Comparison of ENCODE assay signal across 5 worm cellular contexts in genomic region chrII:11153080-11153479, ce11.
TF ChIP-seq lines count a peak whose summit lies in the region.

No protein-coding gene starts in this region.

TF ChIP-seq in whole organism, L1 larva, 84 proteins besides CTCF, POLR2A, EP300 and RAD21:
- TF ChIP-seq nhr-77 (tag; optimal IDR thresholded peaks at IDR 0.05; lab: Kevin White, UChicago) (no peak), elt-2 (tag; optimal IDR thresholded peaks at IDR 0.05; lab: Kevin White, UChicago) (peak; percentile 9)

TF ChIP-seq in whole organism, L2 larva, 48 proteins besides CTCF, POLR2A, EP300 and RAD21:
- TF ChIP-seq sma-9 (GFP tag; optimal IDR thresholded peaks at IDR 0.05; lab: Kevin White, UChicago) (peak; percentile 33), sma-9 (tag; optimal IDR thresholded peaks at IDR 0.05; lab: Kevin White, UChicago) (no peak), fos-1 (tag; optimal IDR thresholded peaks at IDR 0.05; lab: Kevin White, UChicago) (peak; percentile 55), aly-2 (tag; optimal IDR thresholded peaks at IDR 0.05; lab: Kevin White, UChicago) (no peak)

TF ChIP-seq in whole organism, L3 larva, 47 proteins besides CTCF, POLR2A, EP300 and RAD21:
- TF ChIP-seq elt-2 (tag; optimal IDR thresholded peaks at IDR 0.05; lab: Kevin White, UChicago) (peak; percentile 83), mdl-1 (tag; optimal IDR thresholded peaks at IDR 0.05; lab: Kevin White, UChicago) (no peak)

TF ChIP-seq in whole organism, L4 larva, 104 proteins besides CTCF, POLR2A, EP300 and RAD21:
- TF ChIP-seq nhr-6 (tag; optimal IDR thresholded peaks at IDR 0.05; lab: Kevin White, UChicago) (no peak), dmd-6 (GFP tag; IDR thresholded peaks at IDR 0.05; lab: Robert Waterston, UW) (peak; percentile 74), php-3 (GFP tag; IDR thresholded peaks at IDR 0.05; lab: Robert Waterston, UW) (0 out of 2 replicates have a peak, but pooled peaks have one; percentile 38), lin-38 (GFP tag; IDR thresholded peaks at IDR 0.05; lab: Robert Waterston, UW) (peak; percentile 12; the same call in 1 of the 2 replicates), ama-1 (optimal IDR thresholded peaks at IDR 0.05; lab: Kevin White, UChicago) (peak; percentile 9), attf-4 (tag; optimal IDR thresholded peaks at IDR 0.05; lab: Kevin White, UChicago) (no peak), nhr-28 (tag; optimal IDR thresholded peaks at IDR 0.05; lab: Kevin White, UChicago) (peak; percentile 41), dve-1 (tag; optimal IDR thresholded peaks at IDR 0.05; lab: Kevin White, UChicago; ENCODE audit: insufficient read depth) (peak; percentile 67), nhr-11 (tag; optimal IDR thresholded peaks at IDR 0.05; lab: Kevin White, UChicago) (no peak), mes-2 (tag; optimal IDR thresholded peaks at IDR 0.05; lab: Kevin White, UChicago; ENCODE audit: poor library complexity, severe bottlenecking) (peak; percentile 13), hlh-11 (tag; optimal IDR thresholded peaks at IDR 0.05; lab: Kevin White, UChicago) (peak; percentile 76), tra-1 (GFP tag; IDR thresholded peaks at IDR 0.05; lab: Robert Waterston, UW) (0 out of 2 replicates have a peak, but pooled peaks have one; percentile 37), daf-16 (GFP tag; optimal IDR thresholded peaks at IDR 0.05; lab: Kevin White, UChicago) (no peak), daf-16 (tag; optimal IDR thresholded peaks at IDR 0.05; lab: Kevin White, UChicago) (peak; percentile 78), nhr-237 (tag; optimal IDR thresholded peaks at IDR 0.05; lab: Kevin White, UChicago) (no peak), nhr-48 (tag; optimal IDR thresholded peaks at IDR 0.05; lab: Kevin White, UChicago) (peak; percentile 13), aha-1 (tag; lab: Kevin White, UChicago) (peak; percentile 63)
TF ChIP-seq in whole organism, L4 larva: peak in this region for 12.

TF ChIP-seq in whole organism, young adult, 124 proteins besides CTCF, POLR2A, EP300 and RAD21:
- TF ChIP-seq nhr-80 (tag; optimal IDR thresholded peaks at IDR 0.05; lab: Kevin White, UChicago), result peak; percentile 60
- no peak for TF ChIP-seq ZK185.1 (tag; optimal IDR thresholded peaks at IDR 0.05; lab: Kevin White, UChicago; ENCODE audit: poor library complexity, severe bottlenecking)
- no peak for TF ChIP-seq C06A6.2 (GFP tag; conservative IDR thresholded peaks at IDR 0.05; lab: Robert Waterston, UW)
- TF ChIP-seq die-1 (tag; optimal IDR thresholded peaks at IDR 0.05; lab: Kevin White, UChicago), result no peak
- TF ChIP-seq ekl-4 (GFP tag; IDR thresholded peaks at IDR 0.05; lab: Robert Waterston, UW), result no peak
- no peak for TF ChIP-seq F23B12.7 (tag; optimal IDR thresholded peaks at IDR 0.05; lab: Kevin White, UChicago; ENCODE audit: insufficient read depth)
- no peak for TF ChIP-seq rec-8 (tag; optimal IDR thresholded peaks at IDR 0.05; lab: Kevin White, UChicago)
- no peak for TF ChIP-seq madf-10 (tag; optimal IDR thresholded peaks at IDR 0.05; lab: Kevin White, UChicago)
- no peak for TF ChIP-seq zfh-2 (GFP tag; conservative IDR thresholded peaks at IDR 0.05; lab: Robert Waterston, UW)
- peak; percentile 31; the same call in 1 of the 2 replicates for TF ChIP-seq Y53G8AR.9 (GFP tag; conservative IDR thresholded peaks at IDR 0.05; lab: Robert Waterston, UW)
- TF ChIP-seq snpc-3.4 (tag; optimal IDR thresholded peaks at IDR 0.05; lab: Kevin White, UChicago), result no peak
- no peak for TF ChIP-seq Y53F4B.3 (GFP tag; IDR thresholded peaks at IDR 0.05; lab: Robert Waterston, UW)
- no peak for TF ChIP-seq tlf-1 (GFP tag; optimal IDR thresholded peaks at IDR 0.05; lab: Kevin White, UChicago)
- no peak for TF ChIP-seq somi-1 (GFP tag; optimal IDR thresholded peaks at IDR 0.05; lab: Kevin White, UChicago)
- TF ChIP-seq dox-1 (GFP tag; IDR thresholded peaks at IDR 0.05; lab: Robert Waterston, UW), result 0 out of 2 replicates have a peak, but pooled peaks have one; percentile 11
- TF ChIP-seq rcor-1 (GFP tag; IDR thresholded peaks at IDR 0.05; lab: Robert Waterston, UW), result no peak
- TF ChIP-seq nhr-179 (tag; optimal IDR thresholded peaks at IDR 0.05; lab: Kevin White, UChicago), result no peak
- no peak for TF ChIP-seq madf-3 (GFP tag; IDR thresholded peaks at IDR 0.05; lab: Robert Waterston, UW)
- no peak for TF ChIP-seq attf-6 (GFP tag; IDR thresholded peaks at IDR 0.05; lab: Robert Waterston, UW)
- no peak for TF ChIP-seq ztf-28 (GFP tag; IDR thresholded peaks at IDR 0.05; lab: Robert Waterston, UW)
- no peak for TF ChIP-seq unc-130 (GFP tag; optimal IDR thresholded peaks at IDR 0.05; lab: Kevin White, UChicago)
- TF ChIP-seq lin-35 (GFP tag; optimal IDR thresholded peaks at IDR 0.05; lab: Kevin White, UChicago), result no peak
- TF ChIP-seq Y79H2A.3 (GFP tag; conservative IDR thresholded peaks at IDR 0.05; lab: Robert Waterston, UW), result no peak
- no peak for TF ChIP-seq B0019.2 (GFP tag; conservative IDR thresholded peaks at IDR 0.05; lab: Robert Waterston, UW)
- TF ChIP-seq unc-62 (GFP tag; optimal IDR thresholded peaks at IDR 0.05; lab: Kevin White, UChicago), result no peak
